Fruit fly (Drosophila melanogaster) whole organism: Measurements from ENCODE around the gene CG33777.

Source experiments
- CG8478 ChIP-seq: fragments of >200 bp; optimal IDR thresholded peaks from 2 replicates; lab custom pipeline; 2018; ENCODE audit warnings: inconsistent platforms
- Dll ChIP-seq: fragments of >200 bp; optimal IDR thresholded peaks from 2 replicates; lab custom pipeline; 2017
- pan ChIP-seq: fragments of >200 bp; optimal IDR thresholded peaks from 2 replicates; lab custom pipeline; 2017
- psq ChIP-seq: fragments of >200 bp; optimal IDR thresholded peaks from 2 replicates; lab custom pipeline; 2017
- usp ChIP-seq: fragments of >200 bp; optimal IDR thresholded peaks from 2 replicates; lab custom pipeline; 2017; ENCODE audit warnings: missing biosample characterization, missing genetic modification characterization, mixed read lengths

DNA sequence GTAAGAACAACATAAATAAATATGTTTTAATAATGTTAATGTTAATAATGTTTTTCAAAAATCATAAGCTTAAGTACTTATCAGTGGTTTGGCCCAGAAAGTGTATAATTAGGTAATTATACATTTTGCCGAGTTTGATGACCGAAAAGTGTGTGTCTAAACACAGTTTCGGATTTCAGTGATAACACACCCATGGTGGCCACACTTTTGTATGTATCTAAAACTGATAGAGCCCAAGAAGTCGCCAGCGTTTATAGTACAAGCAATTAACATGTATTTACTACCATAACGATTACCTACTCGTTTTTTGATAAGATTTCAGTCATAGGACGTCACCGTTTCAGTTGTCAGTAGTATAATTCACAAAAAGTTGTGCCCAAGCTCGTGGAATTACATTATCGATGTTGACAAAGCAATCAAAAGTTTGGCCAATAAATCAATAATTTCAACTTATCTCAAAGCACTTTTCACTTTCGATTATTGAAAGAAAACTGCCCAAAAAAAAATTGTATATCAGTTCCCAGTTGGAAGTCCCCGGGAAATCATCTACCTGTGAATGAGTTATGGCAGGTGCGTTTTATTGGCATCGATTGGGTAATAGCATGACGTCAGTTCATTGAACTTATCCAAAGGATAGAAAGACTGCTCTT, 4.8 kb downstream of the CG33777 start:
- TF ChIP-seq usp (no peak), pan (lab: Kevin White, UChicago) (no peak), CG8478 (lab: Kevin White, UChicago) (no peak), psq (no peak), Dll (lab: Kevin White, UChicago) (no peak)
